Fruit fly (Drosophila melanogaster) whole organism, embryonic: ENCODE results near the gene CG17233.
A peak's percentile ranks its signal among the peaks of the same experiment; 100 is the strongest.

Experiments used
- Asciz ChIP-seq: fragments of 200-800 bp; sonication (Bioruptor generic); optimal IDR thresholded peaks from 2 replicates; lab custom pipeline; 2017; ENCODE audit warnings: missing biosample characterization, mild to moderate bottlenecking, missing genetic modification characterization, missing genetic modification reagents
- Atf-2 ChIP-seq: fragments of 200-800 bp; sonication (Bioruptor generic); optimal IDR thresholded peaks from 2 replicates; lab custom pipeline; 2016; ENCODE audit warnings: missing biosample characterization, missing genetic modification characterization
- Atf3 ChIP-seq: fragments of 200-800 bp; sonication (Bioruptor generic); optimal IDR thresholded peaks from 3 replicates; lab custom pipeline; 2016; ENCODE audit warnings: missing biosample characterization, missing genetic modification characterization
- BEAF-32 ChIP-seq: fragments of 200-800 bp; sonication (Bioruptor generic); optimal IDR thresholded peaks from 3 replicates; lab custom pipeline; 2017; ENCODE audit warnings: missing biosample characterization, missing genetic modification characterization, mild to moderate bottlenecking, moderate library complexity, missing genetic modification reagents
- Bdp1 ChIP-seq: fragments of 200-800 bp; sonication (Bioruptor generic); optimal IDR thresholded peaks from 3 replicates; lab custom pipeline; 2016; ENCODE audit warnings: missing biosample characterization, missing genetic modification characterization
- BtbVII ChIP-seq: fragments of 200-800 bp; sonication (Bioruptor generic); optimal IDR thresholded peaks from 3 replicates; lab custom pipeline; 2017; ENCODE audit warnings: missing biosample characterization, mild to moderate bottlenecking, missing genetic modification characterization
- CG11093 ChIP-seq: fragments of 200-800 bp; sonication (Bioruptor generic); IDR thresholded peaks from 3 replicates; pipeline ENCODE4 v1.3.6; 2022; ENCODE audit warnings: missing biosample characterization, missing genetic modification characterization
- CG12071 ChIP-seq: fragments of 200-800 bp; sonication (Bioruptor generic); optimal IDR thresholded peaks from 3 replicates; lab custom pipeline; 2018; ENCODE audit warnings: missing biosample characterization, mild to moderate bottlenecking, missing genetic modification characterization
- CG13624 ChIP-seq: fragments of 200-800 bp; sonication (Bioruptor generic); optimal IDR thresholded peaks from 2 replicates; lab custom pipeline; 2016; ENCODE audit warnings: missing biosample characterization, missing genetic modification characterization
- CG14860 ChIP-seq: fragments of 200-800 bp; sonication (Bioruptor generic); IDR thresholded peaks from 3 replicates; pipeline ENCODE4 v1.3.6; 2022; ENCODE audit warnings: missing biosample characterization, missing genetic modification characterization; ENCODE audit not compliant: partially characterized antibody
- CG16863 ChIP-seq: fragments of 200-800 bp; sonication (Bioruptor generic); optimal IDR thresholded peaks from 3 replicates; lab custom pipeline; 2016; ENCODE audit warnings: missing biosample characterization, missing genetic modification characterization
- CG18476 ChIP-seq: fragments of 200-800 bp; sonication (Bioruptor generic); optimal IDR thresholded peaks from 2 replicates; lab custom pipeline; 2016; ENCODE audit warnings: missing biosample characterization, mild to moderate bottlenecking, missing genetic modification characterization
- CG31365 ChIP-seq: fragments of 200-800 bp; sonication (Bioruptor generic); optimal IDR thresholded peaks from 2 replicates; lab custom pipeline; 2018; ENCODE audit warnings: missing biosample characterization, mild to moderate bottlenecking, missing genetic modification characterization
- CG31441 ChIP-seq: fragments of 200-800 bp; sonication (Bioruptor generic); IDR thresholded peaks from 2 replicates; pipeline ENCODE4 v1.3.6; 2022; ENCODE audit warnings: missing biosample characterization, missing genetic modification characterization
- CG4424 ChIP-seq: fragments of 200-800 bp; sonication (Bioruptor generic); optimal IDR thresholded peaks from 3 replicates; lab custom pipeline; 2016; ENCODE audit warnings: missing biosample characterization, missing genetic modification characterization
- CG4707 ChIP-seq: fragments of 200-800 bp; sonication (Bioruptor generic); optimal IDR thresholded peaks from 2 replicates; lab custom pipeline; 2018; ENCODE audit warnings: missing biosample characterization, mild to moderate bottlenecking, missing genetic modification characterization, moderate library complexity
- CG4854 ChIP-seq: fragments of 200-800 bp; sonication (Bioruptor generic); optimal IDR thresholded peaks from 2 replicates; lab custom pipeline; 2016; ENCODE audit warnings: missing biosample characterization, missing genetic modification characterization, inconsistent platforms
- CG6254 ChIP-seq: fragments of 200-800 bp; sonication (Bioruptor generic); optimal IDR thresholded peaks from 3 replicates; lab custom pipeline; 2017; ENCODE audit warnings: mild to moderate bottlenecking, missing biosample characterization, missing genetic modification reagents, missing genetic modification characterization
- CG7928 ChIP-seq: fragments of 200-800 bp; sonication (Bioruptor generic); optimal IDR thresholded peaks from 2 replicates; lab custom pipeline; 2017; ENCODE audit warnings: missing biosample characterization, mild to moderate bottlenecking, missing genetic modification characterization
- CG7987 ChIP-seq: fragments of 200-800 bp; sonication (Bioruptor generic); optimal IDR thresholded peaks from 2 replicates; lab custom pipeline; 2018; ENCODE audit warnings: missing biosample characterization, mild to moderate bottlenecking, missing genetic modification characterization, moderate library complexity
- CG8359 ChIP-seq: fragments of 200-800 bp; sonication (Bioruptor generic); optimal IDR thresholded peaks from 2 replicates; lab custom pipeline; 2017; ENCODE audit warnings: missing biosample characterization, mild to moderate bottlenecking, missing genetic modification characterization, borderline replicate concordance
- Camta ChIP-seq: fragments of 200-800 bp; sonication (Bioruptor generic); optimal IDR thresholded peaks from 2 replicates; lab custom pipeline; 2016; ENCODE audit warnings: missing biosample characterization, missing genetic modification characterization
- HLH54F ChIP-seq: fragments of 200-800 bp; sonication (Bioruptor generic); optimal IDR thresholded peaks from 3 replicates; lab custom pipeline; 2016; ENCODE audit warnings: missing biosample characterization, missing genetic modification characterization
- Hr3 ChIP-seq: fragments of 200-800 bp; sonication (Bioruptor generic); optimal IDR thresholded peaks from 3 replicates; lab custom pipeline; 2016; ENCODE audit warnings: missing biosample characterization, missing genetic modification characterization
- Hr39 ChIP-seq: fragments of >200 bp; optimal IDR thresholded peaks from 2 replicates; lab custom pipeline; 2017
- Hr51 ChIP-seq, 2 experiments: fragments of 200-800 bp; sonication (Bioruptor generic); optimal IDR thresholded peaks; 2 replicates in 1 of 2; 3 replicates in 1 of 2; lab custom pipeline; 2016 to 2018; ENCODE audit warnings: missing biosample characterization in 2 of 2, missing genetic modification characterization in 2 of 2, mild to moderate bottlenecking in 1 of 2, moderate library complexity in 1 of 2
- NK7.1 ChIP-seq: fragments of 200-800 bp; sonication (Bioruptor generic); optimal IDR thresholded peaks from 3 replicates; lab custom pipeline; 2016; ENCODE audit warnings: missing biosample characterization, missing genetic modification characterization
- Rfx ChIP-seq: fragments of 200-800 bp; sonication (Bioruptor generic); IDR thresholded peaks from 2 replicates; pipeline ENCODE4 v1.3.6; 2022; ENCODE audit warnings: missing biosample characterization, missing genetic modification characterization
- Sry-β ChIP-seq: fragments of 200-800 bp; sonication (Bioruptor generic); optimal IDR thresholded peaks from 2 replicates; lab custom pipeline; 2018; ENCODE audit warnings: missing biosample characterization, mild to moderate bottlenecking, missing genetic modification characterization, moderate library complexity
- Ssrp ChIP-seq: fragments of 200-800 bp; sonication (Bioruptor generic); optimal IDR thresholded peaks from 2 replicates; lab custom pipeline; 2018; ENCODE audit warnings: missing biosample characterization, mild to moderate bottlenecking, missing genetic modification characterization, moderate library complexity
- ac ChIP-seq: fragments of 200-800 bp; sonication (Bioruptor generic); optimal IDR thresholded peaks from 3 replicates; lab custom pipeline; 2017; ENCODE audit warnings: missing biosample characterization, mild to moderate bottlenecking, missing genetic modification characterization
- bbx ChIP-seq: fragments of 200-800 bp; sonication (Bioruptor generic); IDR thresholded peaks from 2 replicates; pipeline ENCODE4 v1.3.6; 2022; ENCODE audit warnings: missing biosample characterization, missing genetic modification characterization; ENCODE audit not compliant: partially characterized antibody
- br ChIP-seq: fragments of >200 bp; optimal IDR thresholded peaks from 2 replicates; lab custom pipeline; 2017
- cad ChIP-seq: fragments of >200 bp; optimal IDR thresholded peaks from 2 replicates; lab custom pipeline; 2017; ENCODE audit warnings: missing biosample characterization, missing genetic modification characterization
- cato ChIP-seq: fragments of 200-800 bp; sonication (Bioruptor generic); optimal IDR thresholded peaks from 2 replicates; lab custom pipeline; 2016; ENCODE audit warnings: missing biosample characterization, missing genetic modification characterization, borderline replicate concordance
- corto ChIP-seq: fragments of 200-800 bp; sonication (Bioruptor generic); optimal IDR thresholded peaks from 2 replicates; lab custom pipeline; 2016; ENCODE audit warnings: missing biosample characterization, mild to moderate bottlenecking, missing genetic modification characterization, moderate library complexity
- crc ChIP-seq: fragments of 200-800 bp; sonication (Bioruptor generic); optimal IDR thresholded peaks from 2 replicates; lab custom pipeline; 2016; ENCODE audit warnings: missing biosample characterization, missing genetic modification characterization
- croc ChIP-seq: fragments of 200-800 bp; sonication (Bioruptor generic); conservative IDR thresholded peaks from 3 replicates; pipeline ENCODE4 v1.3.6; 2022; ENCODE audit warnings: missing biosample characterization, missing genetic modification characterization
- dysf ChIP-seq: fragments of 200-800 bp; sonication (Bioruptor generic); IDR thresholded peaks from 3 replicates; pipeline ENCODE4 v1.3.6; 2022; ENCODE audit warnings: missing biosample characterization, missing genetic modification characterization
- emc ChIP-seq: fragments of 200-800 bp; sonication (Bioruptor generic); optimal IDR thresholded peaks from 2 replicates; lab custom pipeline; 2016; ENCODE audit warnings: missing biosample characterization, missing genetic modification characterization
- fu2 ChIP-seq: fragments of 200-800 bp; sonication (Bioruptor generic); optimal IDR thresholded peaks from 2 replicates; lab custom pipeline; 2016; ENCODE audit warnings: missing biosample characterization, missing genetic modification characterization
- gcm ChIP-seq: fragments of 200-800 bp; sonication (Bioruptor generic); optimal IDR thresholded peaks from 2 replicates; lab custom pipeline; 2019; ENCODE audit warnings: missing biosample characterization, mild to moderate bottlenecking, missing genetic modification characterization, moderate library complexity
- kni ChIP-seq: fragments of 200-800 bp; sonication (Bioruptor generic); optimal IDR thresholded peaks from 3 replicates; lab custom pipeline; 2017; ENCODE audit warnings: mild to moderate bottlenecking, missing biosample characterization, missing genetic modification reagents, missing genetic modification characterization
- lbe ChIP-seq: fragments of 200-800 bp; sonication (Bioruptor generic); optimal IDR thresholded peaks from 2 replicates; lab custom pipeline; 2016; ENCODE audit warnings: missing biosample characterization, mild to moderate bottlenecking, missing genetic modification characterization
- lmd ChIP-seq: fragments of 200-800 bp; sonication (Bioruptor generic); IDR thresholded peaks from 2 replicates; pipeline ENCODE4 v1.3.6; 2022; ENCODE audit warnings: missing biosample characterization, missing genetic modification characterization
- nau ChIP-seq: fragments of 200-800 bp; sonication (Bioruptor generic); optimal IDR thresholded peaks from 3 replicates; lab custom pipeline; 2017; ENCODE audit warnings: missing biosample characterization, mild to moderate bottlenecking, missing genetic modification characterization, missing genetic modification reagents
- run ChIP-seq: fragments of 200-800 bp; sonication (Bioruptor generic); optimal IDR thresholded peaks from 3 replicates; lab custom pipeline; 2018; ENCODE audit warnings: missing biosample characterization, mild to moderate bottlenecking, missing genetic modification characterization
- sc ChIP-seq, 3 experiments: fragments of >200 bp in 2 of 3; fragments of 200-800 bp in 1 of 3; sonication (Bioruptor generic) in 1 of 3; optimal IDR thresholded peaks; 2 replicates in 2 of 3; 3 replicates in 1 of 3; lab custom pipeline; 2017; ENCODE audit warnings: mild to moderate bottlenecking in 1 of 3, missing biosample characterization in 1 of 3, missing genetic modification characterization in 1 of 3, missing genetic modification reagents in 1 of 3
- sd ChIP-seq: fragments of 200-800 bp; sonication (Bioruptor generic); optimal IDR thresholded peaks from 3 replicates; lab custom pipeline; 2018; ENCODE audit warnings: missing biosample characterization, mild to moderate bottlenecking, missing genetic modification characterization, moderate library complexity
- sisA ChIP-seq: fragments of 200-800 bp; sonication (Bioruptor generic); IDR thresholded peaks from 2 replicates; pipeline ENCODE4 v1.3.6; 2022; ENCODE audit warnings: missing biosample characterization, missing genetic modification characterization
- wor ChIP-seq: fragments of 200-800 bp; sonication (Bioruptor generic); IDR thresholded peaks from 2 replicates; pipeline ENCODE4 v1.3.6; 2022; ENCODE audit warnings: missing biosample characterization, missing genetic modification characterization

Gene CG17233

DNA sequence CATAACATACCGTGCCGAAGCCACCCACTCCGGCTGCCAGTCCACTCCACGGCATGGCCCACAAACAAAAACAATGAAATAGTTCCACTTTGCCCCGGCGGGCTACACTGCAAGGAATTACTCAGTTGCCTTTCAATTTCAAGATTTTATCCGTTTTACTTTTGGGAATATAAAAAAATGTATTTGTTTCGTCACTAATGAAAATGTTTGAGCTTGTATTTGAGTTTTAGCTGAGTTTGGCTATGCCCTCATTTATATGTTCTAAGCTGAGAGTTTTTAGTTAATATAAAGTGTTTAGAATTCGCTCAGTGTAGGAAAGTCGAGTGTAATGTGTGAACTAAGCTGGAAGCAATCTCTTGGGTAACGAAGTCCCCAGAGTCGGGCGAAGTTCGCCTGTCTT is 34.9 kb upstream of the CG17233 start (continued):
- TF ChIP-seq cato (GFP tag; lab: Kevin White, UChicago) (no peak), CG4424 (peak; percentile 43), CG4854 (GFP tag; lab: Kevin White, UChicago) (peak; percentile 30), ac (no peak), CG16863 (no peak), Hr3 (GFP tag; lab: Kevin White, UChicago) (peak; percentile 13), corto (GFP tag; lab: Kevin White, UChicago) (no peak), CG4707 (GFP tag; lab: Kevin White, UChicago) (no peak), Ssrp (tag; lab: Kevin White, UChicago) (peak; percentile 26), CG18476 (peak; percentile 37), CG11093 (no peak), CG7987 (GFP tag; lab: Kevin White, UChicago) (no peak), sisA (GFP tag; lab: Robert Waterston, UW) (peak; percentile 41; the same call in 1 of the 2 replicates), croc (GFP tag; lab: Robert Waterston, UW) (no peak), Hr39 (lab: Kevin White, UChicago) (no peak), BtbVII (GFP tag; lab: Kevin White, UChicago) (peak; percentile 45), CG31365 (tag; lab: Kevin White, UChicago) (no peak), Rfx (GFP tag; lab: Robert Waterston, UW) (peak; percentile 52), HLH54F (GFP tag; lab: Kevin White, UChicago) (peak; percentile 20), Camta (GFP tag; lab: Kevin White, UChicago) (peak; percentile 30), fu2 (GFP tag; lab: Kevin White, UChicago) (no peak), emc (GFP tag; lab: Kevin White, UChicago) (peak; percentile 18), BEAF-32 (GFP tag; lab: Kevin White, UChicago) (no peak), sc (optimal IDR thresholded peaks at IDR 0.05; lab: Kevin White, UChicago) (no peak), sc (GFP tag; optimal IDR thresholded peaks at IDR 0.05; lab: Kevin White, UChicago) (no peak), dysf (GFP tag; lab: Robert Waterston, UW) (peak; percentile 60), CG14860 (no peak), Atf-2 (GFP tag; lab: Kevin White, UChicago) (no peak), CG31441 (peak; percentile 43; the same call in 1 of the 2 replicates), br (no peak), CG8359 (no peak), CG13624 (GFP tag; lab: Kevin White, UChicago) (peak; percentile 33), CG6254 (peak; percentile 11), CG7928 (GFP tag; lab: Kevin White, UChicago) (no peak), run (tag; lab: Kevin White, UChicago) (no peak), cad (GFP tag; lab: Kevin White, UChicago) (no peak), gcm (GFP tag; lab: Kevin White, UChicago) (no peak), Asciz (GFP tag; lab: Kevin White, UChicago) (peak; percentile 37), Bdp1 (no peak), CG12071 (GFP tag; lab: Kevin White, UChicago) (peak; percentile 36), nau (GFP tag; lab: Kevin White, UChicago) (peak; percentile 29), NK7.1 (peak; percentile 10), bbx (GFP tag; lab: Robert Waterston, UW) (no peak), kni (GFP tag; lab: Kevin White, UChicago) (no peak), lmd (GFP tag; lab: Robert Waterston, UW) (peak; percentile 41; the same call in 1 of the 2 replicates), crc (GFP tag; lab: Kevin White, UChicago) (peak; percentile 28), Hr51 (GFP tag; optimal IDR thresholded peaks at IDR 0.05; lab: Kevin White, UChicago) (peak; percentile 8 to 66), lbe (GFP tag; lab: Kevin White, UChicago) (no peak), Atf3 (GFP tag; lab: Kevin White, UChicago) (no peak), Sry-β (GFP tag; lab: Kevin White, UChicago) (no peak), wor (GFP tag; lab: Robert Waterston, UW) (no peak), sd (tag; lab: Kevin White, UChicago) (no peak)
